Worm (Caenorhabditis elegans) whole organism, young adult: ENCODE results near the gene F55E10.2.

Source experiments
- F10E7.11 ChIP-seq: sonication (generic microtip); optimal IDR thresholded peaks from 2 replicates; lab custom pipeline; 2017; ENCODE audit warnings: mild to moderate bottlenecking, missing genetic modification characterization, moderate library complexity, missing compliant biosample characterization
- F23B12.7 ChIP-seq: sonication (generic microtip); optimal IDR thresholded peaks from 2 replicates; lab custom pipeline; 2017; ENCODE audit warnings: missing genetic modification characterization, mild to moderate bottlenecking, missing compliant biosample characterization, antibody characterized with exemption, moderate library complexity; ENCODE audit not compliant: insufficient read depth
- F33H1.4 ChIP-seq: fragments of 200-800 bp; sonication (Bioruptor generic); IDR thresholded peaks from 2 replicates; pipeline ENCODE4 v1.3.6; 2022; ENCODE audit warnings: missing genetic modification reagents, missing genetic modification characterization, missing compliant biosample characterization
- F52B5.7 ChIP-seq: sonication (generic microtip); optimal IDR thresholded peaks from 2 replicates; lab custom pipeline; 2016; ENCODE audit warnings: mild to moderate bottlenecking, missing genetic modification characterization, missing compliant biosample characterization
- K11D2.4 ChIP-seq: fragments of 200-800 bp; sonication (Bioruptor generic); IDR thresholded peaks from 2 replicates; pipeline ENCODE4 v1.3.6; 2022; ENCODE audit warnings: missing genetic modification reagents, missing genetic modification characterization, missing compliant biosample characterization
- T07F8.4 ChIP-seq: sonication (generic microtip); optimal IDR thresholded peaks from 2 replicates; lab custom pipeline; 2016; ENCODE audit warnings: mild to moderate bottlenecking, missing genetic modification characterization, moderate library complexity, missing compliant biosample characterization
- akir-1 ChIP-seq: fragments of 200-800 bp; sonication (Bioruptor generic); optimal IDR thresholded peaks from 2 replicates; lab custom pipeline; 2018; ENCODE audit warnings: mild to moderate bottlenecking, missing genetic modification characterization, moderate library complexity, missing compliant biosample characterization
- ama-1 ChIP-seq, 3 experiments: fragments of 150-350 bp in 1 of 3; sonication (generic microtip) in 2 of 3; optimal IDR thresholded peaks; 2 replicates each; lab custom pipeline; 2014 to 2018; ENCODE audit warnings: missing biosample characterization in 2 of 3, missing genetic modification characterization in 2 of 3, missing genetic modification reagents in 2 of 3
- aptf-2 ChIP-seq: fragments of 200-800 bp; sonication (Bioruptor generic); conservative IDR thresholded peaks from 2 replicates; pipeline ENCODE4 v1.3.6; 2022; ENCODE audit warnings: missing genetic modification reagents, missing genetic modification characterization, missing compliant biosample characterization
- athp-1 ChIP-seq: sonication (generic microtip); optimal IDR thresholded peaks from 2 replicates; lab custom pipeline; 2017; ENCODE audit warnings: mild to moderate bottlenecking, missing genetic modification characterization, missing compliant biosample characterization
- attf-3 ChIP-seq: fragments of 200-800 bp; sonication (Bioruptor generic); conservative IDR thresholded peaks from 2 replicates; pipeline ENCODE4 v1.3.6; 2022; ENCODE audit warnings: missing genetic modification reagents, missing genetic modification characterization, missing compliant biosample characterization
- attf-5 ChIP-seq: fragments of 200-800 bp; sonication (Bioruptor generic); optimal IDR thresholded peaks from 2 replicates; lab custom pipeline; 2018; ENCODE audit warnings: mild to moderate bottlenecking, missing genetic modification characterization, missing compliant biosample characterization
- bed-2 ChIP-seq: fragments of 200-800 bp; sonication (Bioruptor generic); IDR thresholded peaks from 2 replicates; pipeline ENCODE4 v1.3.6; 2022; ENCODE audit warnings: missing genetic modification reagents, missing genetic modification characterization, missing compliant biosample characterization
- ceh-40 ChIP-seq: fragments of 200-800 bp; sonication (Bioruptor generic); IDR thresholded peaks from 2 replicates; pipeline ENCODE4 v1.3.6; 2022; ENCODE audit warnings: missing genetic modification characterization, missing compliant biosample characterization
- ceh-58 ChIP-seq: fragments of 200-800 bp; sonication (Bioruptor generic); IDR thresholded peaks from 2 replicates; pipeline ENCODE4 v1.3.6; 2022; ENCODE audit warnings: missing genetic modification characterization, missing compliant biosample characterization
- ceh-91 ChIP-seq: fragments of 200-800 bp; sonication (Bioruptor generic); IDR thresholded peaks from 2 replicates; pipeline ENCODE4 v1.3.6; 2022; ENCODE audit warnings: missing genetic modification reagents, missing genetic modification characterization, missing compliant biosample characterization
- dpff-1 ChIP-seq: sonication (generic microtip); optimal IDR thresholded peaks from 2 replicates; lab custom pipeline; 2017; ENCODE audit warnings: mild to moderate bottlenecking, missing genetic modification characterization, missing compliant biosample characterization
- dpl-1 ChIP-seq: fragments of 150-350 bp; optimal IDR thresholded peaks from 2 replicates; lab custom pipeline; 2014; ENCODE audit warnings: missing biosample characterization, missing genetic modification reagents, missing genetic modification characterization
- fkh-3 ChIP-seq: sonication (generic microtip); optimal IDR thresholded peaks from 2 replicates; lab custom pipeline; 2016; ENCODE audit warnings: mild to moderate bottlenecking, missing genetic modification characterization, missing compliant biosample characterization
- hlh-26 ChIP-seq: fragments of 200-800 bp; sonication (Bioruptor generic); conservative IDR thresholded peaks from 2 replicates; pipeline ENCODE4 v1.3.6; 2022; ENCODE audit warnings: missing genetic modification reagents, missing genetic modification characterization, missing compliant biosample characterization
- hmg-1.2 ChIP-seq: fragments of 200-800 bp; sonication (Bioruptor generic); IDR thresholded peaks from 2 replicates; pipeline ENCODE4 v1.3.6; 2022; ENCODE audit warnings: missing genetic modification reagents, missing genetic modification characterization, missing compliant biosample characterization
- hrde-1 ChIP-seq: sonication (generic microtip); optimal IDR thresholded peaks from 2 replicates; lab custom pipeline; 2016; ENCODE audit warnings: missing genetic modification characterization, mild to moderate bottlenecking, missing compliant biosample characterization, moderate library complexity, missing genotype, missing genetic modification reagents, borderline replicate concordance
- hsf-1 ChIP-seq: fragments of 200-800 bp; sonication (Bioruptor generic); IDR thresholded peaks from 2 replicates; pipeline ENCODE4 v1.3.6; 2022; ENCODE audit warnings: missing genetic modification reagents, missing genetic modification characterization, missing compliant biosample characterization
- let-607 ChIP-seq, 2 experiments: fragments of 200-800 bp in 1 of 2; sonication (Bioruptor generic) in 1 of 2; sonication (generic microtip) in 1 of 2; optimal IDR thresholded peaks; 2 replicates each; lab custom pipeline; 2016 to 2018; ENCODE audit warnings: mild to moderate bottlenecking in 2 of 2, missing compliant biosample characterization in 2 of 2, missing genetic modification characterization in 2 of 2, moderate library complexity in 2 of 2, missing genotype in 1 of 2
- lin-40 ChIP-seq: sonication (generic microtip); optimal IDR thresholded peaks from 2 replicates; lab custom pipeline; 2016; ENCODE audit warnings: missing genetic modification characterization, mild to moderate bottlenecking, missing compliant biosample characterization, missing genotype, missing genetic modification reagents
- lin-54 ChIP-seq: fragments of 200-800 bp; sonication (Bioruptor generic); optimal IDR thresholded peaks from 2 replicates; lab custom pipeline; 2018; ENCODE audit warnings: mild to moderate bottlenecking, missing genetic modification characterization, missing compliant biosample characterization
- madf-10 ChIP-seq: sonication (generic microtip); optimal IDR thresholded peaks from 2 replicates; lab custom pipeline; 2016; ENCODE audit warnings: mild to moderate bottlenecking, missing genetic modification characterization, missing compliant biosample characterization
- madf-6 ChIP-seq: fragments of 200-800 bp; sonication (Bioruptor generic); IDR thresholded peaks from 2 replicates; pipeline ENCODE4 v1.3.6; 2022; ENCODE audit warnings: missing genetic modification reagents, missing genetic modification characterization, missing compliant biosample characterization
- madf-8 ChIP-seq: fragments of 200-800 bp; sonication (Bioruptor generic); conservative IDR thresholded peaks from 2 replicates; pipeline ENCODE4 v1.3.6; 2022; ENCODE audit warnings: missing genetic modification reagents, missing genetic modification characterization, missing compliant biosample characterization
- mes-4 ChIP-seq: sonication (generic microtip); optimal IDR thresholded peaks from 2 replicates; lab custom pipeline; 2016; ENCODE audit warnings: missing genotype, missing genetic modification characterization, missing compliant biosample characterization
- nhr-120 ChIP-seq: fragments of 200-800 bp; sonication (Bioruptor generic); IDR thresholded peaks from 2 replicates; pipeline ENCODE4 v1.3.6; 2022; ENCODE audit warnings: missing genetic modification characterization, missing compliant biosample characterization
- nhr-90 ChIP-seq: sonication (generic microtip); optimal IDR thresholded peaks from 2 replicates; lab custom pipeline; 2016; ENCODE audit warnings: missing genotype, mild to moderate bottlenecking, missing genetic modification characterization, missing compliant biosample characterization
- pbrm-1 ChIP-seq: fragments of 200-800 bp; sonication (Bioruptor generic); IDR thresholded peaks from 2 replicates; pipeline ENCODE4 v1.3.6; 2022; ENCODE audit warnings: missing genetic modification reagents, missing genetic modification characterization, missing compliant biosample characterization
- pha-4 ChIP-seq: fragments of 150-350 bp; sonication (generic microtip); optimal IDR thresholded peaks from 2 replicates; lab custom pipeline; 2014; ENCODE audit warnings: missing biosample characterization, missing genetic modification reagents, missing genetic modification characterization
- sdz-38 ChIP-seq: sonication (generic microtip); optimal IDR thresholded peaks from 2 replicates; lab custom pipeline; 2016; ENCODE audit warnings: missing genotype, missing genetic modification characterization, missing compliant biosample characterization
- sea-2 ChIP-seq: fragments of 200-800 bp; sonication (Bioruptor generic); IDR thresholded peaks from 2 replicates; pipeline ENCODE4 v1.3.6; 2022; ENCODE audit warnings: missing genetic modification characterization, missing compliant biosample characterization
- snpc-1.3 ChIP-seq: sonication (generic microtip); optimal IDR thresholded peaks from 2 replicates; lab custom pipeline; 2017; ENCODE audit warnings: missing genetic modification characterization, mild to moderate bottlenecking, missing compliant biosample characterization, antibody characterized with exemption, moderate library complexity, missing genotype, missing genetic modification reagents; ENCODE audit not compliant: insufficient read depth
- snpc-3.4 ChIP-seq: sonication (generic microtip); optimal IDR thresholded peaks from 2 replicates; lab custom pipeline; 2017; ENCODE audit warnings: missing genetic modification characterization, mild to moderate bottlenecking, missing compliant biosample characterization, antibody characterized with exemption, moderate library complexity, missing genotype, missing genetic modification reagents
- snpc-4 ChIP-seq, 5 experiments: fragments of 150-350 bp in 1 of 5; sonication (generic microtip) in 4 of 5; optimal IDR thresholded peaks; 2 replicates each; lab custom pipeline; 2014 to 2018; ENCODE audit warnings: missing genetic modification characterization in 5 of 5, missing biosample characterization in 3 of 5, antibody characterized with exemption in 2 of 5, mild to moderate bottlenecking in 2 of 5, missing compliant biosample characterization in 2 of 5, missing genotype in 2 of 5, moderate library complexity in 2 of 5, missing genetic modification reagents in 1 of 5
- somi-1 ChIP-seq: fragments of 200-800 bp; sonication (Bioruptor generic); optimal IDR thresholded peaks from 2 replicates; lab custom pipeline; 2018; ENCODE audit warnings: mild to moderate bottlenecking, missing genetic modification characterization, missing compliant biosample characterization
- tbp1 ChIP-seq: fragments of 200-800 bp; sonication (Bioruptor generic); optimal IDR thresholded peaks from 2 replicates; lab custom pipeline; 2018; ENCODE audit warnings: mild to moderate bottlenecking, missing genetic modification characterization, missing compliant biosample characterization
- unc-130 ChIP-seq: sonication (generic microtip); optimal IDR thresholded peaks from 2 replicates; lab custom pipeline; 2016; ENCODE audit warnings: missing genetic modification reagents, missing genetic modification characterization, missing compliant biosample characterization
- unc-62 ChIP-seq: fragments of 150-350 bp; optimal IDR thresholded peaks from 2 replicates; lab custom pipeline; 2014; ENCODE audit warnings: missing biosample characterization, missing genetic modification reagents, missing genetic modification characterization
- zim-3 ChIP-seq: sonication (generic microtip); optimal IDR thresholded peaks from 2 replicates; lab custom pipeline; 2017; ENCODE audit warnings: mild to moderate bottlenecking, missing genetic modification characterization, moderate library complexity, missing compliant biosample characterization
- ztf-18 ChIP-seq: sonication (generic microtip); optimal IDR thresholded peaks from 2 replicates; lab custom pipeline; 2016; ENCODE audit warnings: missing genotype, mild to moderate bottlenecking, missing genetic modification characterization, missing compliant biosample characterization
- ztf-22 ChIP-seq: fragments of 200-800 bp; sonication (Bioruptor generic); optimal IDR thresholded peaks from 2 replicates; lab custom pipeline; 2018; ENCODE audit warnings: mild to moderate bottlenecking, missing genetic modification characterization, moderate library complexity, missing compliant biosample characterization
- ztf-26 ChIP-seq: sonication (generic microtip); optimal IDR thresholded peaks from 2 replicates; lab custom pipeline; 2017; ENCODE audit warnings: missing genetic modification characterization, missing compliant biosample characterization

Gene F55E10.2

ce11 chrX:8381651-8382050 lies 41.2 kb downstream of the F55E10.2 start (continued):
- TF ChIP-seq let-607 (tag; optimal IDR thresholded peaks at IDR 0.05; lab: Kevin White, UChicago) (peak in 1 of 2 experiments; percentile 34), hlh-26 (no peak), sdz-38 (tag; lab: Kevin White, UChicago) (no peak), lin-54 (GFP tag; lab: Kevin White, UChicago) (peak; percentile 24), K11D2.4 (GFP tag; lab: Robert Waterston, UW) (no peak), dpff-1 (no peak), tbp1 (GFP tag; lab: Kevin White, UChicago) (peak; percentile 95), T07F8.4 (peak; percentile 43), ztf-18 (tag; lab: Kevin White, UChicago) (peak; percentile 46), aptf-2 (GFP tag; lab: Robert Waterston, UW) (no peak), madf-10 (tag; lab: Kevin White, UChicago) (peak; percentile 59), ceh-58 (GFP tag; lab: Robert Waterston, UW) (no peak), snpc-4 (GFP tag; optimal IDR thresholded peaks at IDR 0.05; lab: Kevin White, UChicago) (peak; percentile 65), snpc-4 (tag; optimal IDR thresholded peaks at IDR 0.05; lab: Kevin White, UChicago) (peak in 2 of 4 experiments; percentile 44 to 61), madf-6 (GFP tag; lab: Robert Waterston, UW) (peak; percentile 49; the same call in 1 of the 2 replicates), F23B12.7 (peak; percentile 40), ama-1 (optimal IDR thresholded peaks at IDR 0.05; lab: Kevin White, UChicago) (no peak), ama-1 (GFP tag; optimal IDR thresholded peaks at IDR 0.05; lab: Kevin White, UChicago) (peak in 1 of 2 experiments; percentile 59), hrde-1 (tag; lab: Kevin White, UChicago) (peak; percentile 52), lin-40 (tag; lab: Kevin White, UChicago) (no peak), ztf-22 (GFP tag; lab: Kevin White, UChicago) (no peak), bed-2 (GFP tag; lab: Robert Waterston, UW) (no peak), snpc-1.3 (tag; lab: Kevin White, UChicago) (no peak), ceh-40 (GFP tag; lab: Robert Waterston, UW) (0 out of 2 replicates have a peak, but pooled peaks have one; percentile 36), ceh-91 (no peak), F10E7.11 (tag; lab: Kevin White, UChicago) (peak; percentile 26), hmg-1.2 (peak; percentile 65), mes-4 (peak; percentile 50), nhr-90 (tag; lab: Kevin White, UChicago) (peak; percentile 80), attf-3 (GFP tag; lab: Robert Waterston, UW) (0 out of 2 replicates have a peak, but pooled peaks have one; percentile 23), F33H1.4 (GFP tag; lab: Robert Waterston, UW) (no peak), madf-8 (GFP tag; lab: Robert Waterston, UW) (no peak), hsf-1 (no peak), unc-62 (GFP tag; lab: Kevin White, UChicago) (no peak), dpl-1 (GFP tag; lab: Kevin White, UChicago) (no peak), zim-3 (no peak), pha-4 (tag; lab: Kevin White, UChicago) (no peak), unc-130 (no peak), pbrm-1 (GFP tag; lab: Robert Waterston, UW) (peak; percentile 89), sea-2 (GFP tag; lab: Robert Waterston, UW) (no peak), ztf-26 (tag; lab: Kevin White, UChicago) (no peak), fkh-3 (tag; lab: Kevin White, UChicago) (no peak), akir-1 (GFP tag; lab: Kevin White, UChicago) (no peak), F52B5.7 (no peak), snpc-3.4 (peak; percentile 74), attf-5 (GFP tag; lab: Kevin White, UChicago) (peak; percentile 38), nhr-120 (no peak), athp-1 (tag; lab: Kevin White, UChicago) (peak; percentile 51), somi-1 (GFP tag; lab: Kevin White, UChicago) (no peak)
